Fruit fly (Drosophila melanogaster): ENCODE measurements around the gene ru.
A peak's percentile ranks its signal among the peaks of the same experiment; 100 is the strongest.

ru gene

DNA sequence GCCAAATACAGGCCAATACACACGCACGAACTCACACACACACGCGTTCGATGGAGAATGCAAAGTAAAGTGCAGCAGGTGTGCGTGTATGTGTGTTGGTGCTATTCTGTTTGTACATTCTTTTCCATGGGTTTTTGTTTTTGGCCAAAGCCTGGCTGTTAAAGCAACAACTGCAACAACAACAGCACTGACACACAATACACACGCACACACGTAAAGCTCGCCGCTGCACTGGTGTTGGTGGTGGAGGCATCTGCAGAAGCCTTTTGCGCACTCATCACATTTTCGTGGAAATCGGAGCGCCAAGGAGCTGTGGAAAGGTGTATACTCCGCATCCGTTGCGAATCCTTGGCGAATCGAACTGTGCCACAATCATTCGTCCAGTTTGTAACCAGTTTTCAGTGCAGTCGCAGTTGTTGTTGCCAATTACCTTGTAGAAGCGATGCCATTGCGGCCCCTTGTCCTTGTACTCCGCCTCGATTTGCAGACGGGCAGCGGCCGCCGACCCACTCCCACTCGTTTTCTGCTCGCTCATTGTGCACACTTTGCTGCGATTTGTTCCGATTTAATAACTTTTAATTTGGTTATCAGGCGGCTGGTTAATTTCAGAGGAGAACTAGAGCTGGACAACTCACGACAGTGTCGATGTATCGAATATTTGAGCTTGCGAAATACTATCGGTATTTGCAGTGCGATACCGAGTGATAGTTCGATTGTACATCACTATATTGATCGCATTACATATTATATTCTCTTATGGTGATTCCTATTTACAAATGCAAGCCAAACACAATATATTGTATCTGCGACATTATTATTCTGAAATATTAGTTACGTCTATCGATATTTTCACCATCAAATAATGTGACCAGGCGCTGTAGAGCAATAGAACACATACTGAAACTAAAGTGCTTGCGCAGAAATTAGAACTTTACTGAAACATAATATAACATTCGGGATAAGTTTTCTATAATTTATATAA, 20.2 kb upstream of the ru start (continued):
- TF ChIP-seq Hsf (GFP tag; optimal IDR thresholded peaks at IDR 0.05) = peak; percentile 49
- TF ChIP-seq CHES-1-like (GFP tag; optimal IDR thresholded peaks at IDR 0.05) = peak; percentile 52
- no peak for TF ChIP-seq schlank (tag; optimal IDR thresholded peaks at IDR 0.05)
- TF ChIP-seq sob (GFP tag; IDR thresholded peaks at IDR 0.05) = 0 out of 2 replicates have a peak, but pooled peaks have one; percentile 13
- no peak for TF ChIP-seq dm (GFP tag; optimal IDR thresholded peaks at IDR 0.05)
- no peak for TF ChIP-seq jigr1 (GFP tag; IDR thresholded peaks at IDR 0.05)
- no peak for TF ChIP-seq B-H2 (GFP tag; optimal IDR thresholded peaks at IDR 0.05)
- TF ChIP-seq Dll (GFP tag; IDR thresholded peaks at IDR 0.05; ENCODE audit: partially characterized antibody) = peak; percentile 98
- peak; percentile 80 for TF ChIP-seq CG4360 (GFP tag; IDR thresholded peaks at IDR 0.05)
- peak; percentile 38 for TF ChIP-seq HLH54F (GFP tag; optimal IDR thresholded peaks at IDR 0.05)
- no peak for TF ChIP-seq CG17612 (GFP tag; IDR thresholded peaks at IDR 0.05)
- TF ChIP-seq salm (tag; optimal IDR thresholded peaks at IDR 0.05) = no peak
- peak; percentile 77 for TF ChIP-seq slbo (GFP tag; IDR thresholded peaks at IDR 0.05)
- no peak for TF ChIP-seq stc (GFP tag; IDR thresholded peaks at IDR 0.05)
- no peak for TF ChIP-seq ap (GFP tag; IDR thresholded peaks at IDR 0.05)
- peak; percentile 42 for TF ChIP-seq CG7839 (tag; optimal IDR thresholded peaks at IDR 0.05)
- no peak for TF ChIP-seq Sry-β (GFP tag; optimal IDR thresholded peaks at IDR 0.05)
- no peak for TF ChIP-seq onecut (GFP tag; IDR thresholded peaks at IDR 0.05)
- peak; percentile 32; the same call in 1 of the 2 replicates for TF ChIP-seq vvl (GFP tag; IDR thresholded peaks at IDR 0.05)
- TF ChIP-seq ash1 (GFP tag; optimal IDR thresholded peaks at IDR 0.05) = no peak
- no peak for TF ChIP-seq BtbVII (GFP tag; optimal IDR thresholded peaks at IDR 0.05)
- peak; percentile 10 for TF ChIP-seq NC2β (GFP tag; optimal IDR thresholded peaks at IDR 0.05)
- no peak for TF ChIP-seq seq (GFP tag; IDR thresholded peaks at IDR 0.05)
- TF ChIP-seq Hmx (GFP tag; optimal IDR thresholded peaks at IDR 0.05) = peak; percentile 12
- TF ChIP-seq CG2889 (GFP tag; IDR thresholded peaks at IDR 0.05) = no peak
- peak; percentile 97 for TF ChIP-seq CG7963 (GFP tag; IDR thresholded peaks at IDR 0.05; ENCODE audit: partially characterized antibody)
- peak; percentile 15 for TF ChIP-seq scrt (GFP tag; optimal IDR thresholded peaks at IDR 0.05)
- no peak for TF ChIP-seq GATAe (GFP tag; conservative IDR thresholded peaks at IDR 0.05)
- peak; percentile 95 for TF ChIP-seq CG42726 (GFP tag; IDR thresholded peaks at IDR 0.05; ENCODE audit: partially characterized antibody)
- no peak for TF ChIP-seq twi (tag; optimal IDR thresholded peaks at IDR 0.05)
- TF ChIP-seq cwo (GFP tag; optimal IDR thresholded peaks at IDR 0.05) = no peak
- TF ChIP-seq HLH3B (GFP tag; IDR thresholded peaks at IDR 0.05) = no peak
- no peak for TF ChIP-seq zf30C (GFP tag; optimal IDR thresholded peaks at IDR 0.05)
- peak; percentile 33 for TF ChIP-seq az2 (GFP tag; optimal IDR thresholded peaks at IDR 0.05)
- no peak for TF ChIP-seq CG30431 (GFP tag; optimal IDR thresholded peaks at IDR 0.05)
- TF ChIP-seq exex (tag; optimal IDR thresholded peaks at IDR 0.05) = no peak
- peak; percentile 57 for TF ChIP-seq CG17829 (tag; optimal IDR thresholded peaks at IDR 0.05)
- TF ChIP-seq hbn (GFP tag; IDR thresholded peaks at IDR 0.05; ENCODE audit: partially characterized antibody) = peak; percentile 96
- TF ChIP-seq Ravus (GFP tag; IDR thresholded peaks at IDR 0.05) = no peak
- TF ChIP-seq Ets97D (GFP tag; optimal IDR thresholded peaks at IDR 0.05) = peak; percentile 42
- TF ChIP-seq CG5245 (GFP tag; optimal IDR thresholded peaks at IDR 0.05) = no peak
- TF ChIP-seq CG11456 (GFP tag; IDR thresholded peaks at IDR 0.05) = peak; percentile 66; the same call in 1 of the 3 replicates
- peak; percentile 61 for TF ChIP-seq CG2120 (GFP tag; optimal IDR thresholded peaks at IDR 0.05)
- TF ChIP-seq ssp (GFP tag; IDR thresholded peaks at IDR 0.05) = peak; percentile 21; the same call in 1 of the 2 replicates
- TF ChIP-seq fu2 (GFP tag; optimal IDR thresholded peaks at IDR 0.05) = no peak
- peak; percentile 97 for TF ChIP-seq vnd (GFP tag; IDR thresholded peaks at IDR 0.05; ENCODE audit: partially characterized antibody)
- TF ChIP-seq CG17361 (GFP tag; IDR thresholded peaks at IDR 0.05) = peak; percentile 68
- TF ChIP-seq CG11560 (tag; IDR thresholded peaks at IDR 0.05) = peak; percentile 97
- no peak for TF ChIP-seq repo (GFP tag; optimal IDR thresholded peaks at IDR 0.05)

All from whole organism, embryonic.